Worm (Caenorhabditis elegans): ENCODE measurements around the gene F36D3.1.

DNA sequence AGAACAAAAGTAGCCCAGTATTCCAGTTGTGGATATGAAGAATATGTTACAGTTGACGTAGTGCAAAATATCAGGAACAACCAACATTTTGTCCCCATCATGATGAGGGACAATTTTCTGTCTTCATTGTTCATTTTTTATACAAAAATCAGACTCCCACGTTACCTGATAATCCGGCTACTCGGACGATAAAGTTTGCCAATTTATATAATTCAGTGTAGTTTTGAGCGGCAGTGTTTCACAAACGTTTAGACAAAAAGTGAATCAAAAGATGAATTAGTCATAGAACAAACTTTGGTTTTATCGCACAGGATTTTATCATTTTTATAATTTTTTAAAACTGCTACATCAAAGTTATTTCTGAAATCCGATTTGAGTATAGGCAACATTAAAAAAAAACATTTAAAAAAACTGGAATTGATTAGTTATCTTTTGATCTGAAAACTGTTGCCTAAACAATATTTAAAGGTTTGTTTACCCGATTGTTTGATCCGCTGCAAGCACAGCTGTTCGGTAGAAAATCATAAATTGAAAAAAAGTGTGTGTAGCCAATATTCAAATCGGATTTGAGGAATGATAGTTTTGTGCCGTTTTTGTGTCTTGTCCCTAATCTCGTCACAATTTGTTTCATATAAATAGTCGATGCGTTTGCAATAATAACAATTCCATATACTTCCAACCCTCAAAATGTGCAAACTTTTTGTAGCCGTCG, 18.1 kb upstream of the F36D3.1 start, which contains the start of the genes F57E7.4 and spig-6:
- TF ChIP-seq dve-1 (tag; optimal IDR thresholded peaks at IDR 0.05) (no peak), pqm-1 (tag; optimal IDR thresholded peaks at IDR 0.05) (no peak), sox-2 (GFP tag; IDR thresholded peaks at IDR 0.05) (no peak), C38D4.7 (GFP tag; optimal IDR thresholded peaks at IDR 0.05) (no peak), sox-4 (tag; optimal IDR thresholded peaks at IDR 0.05) (no peak), F13H6.1 (tag; optimal IDR thresholded peaks at IDR 0.05) (no peak), unc-86 (tag; optimal IDR thresholded peaks at IDR 0.05) (no peak), pha-4 (tag; optimal IDR thresholded peaks at IDR 0.05) (no peak), rnt-1 (tag; optimal IDR thresholded peaks at IDR 0.05) (no peak), madf-2 (tag; optimal IDR thresholded peaks at IDR 0.05) (no peak), mec-3 (tag; optimal IDR thresholded peaks at IDR 0.05; ENCODE audit: borderline replicate concordance) (no peak), ceh-34 (tag; optimal IDR thresholded peaks at IDR 0.05) (no peak), pat-9 (tag; optimal IDR thresholded peaks at IDR 0.05) (no peak)

All from whole organism, late embryonic.